Worm (Caenorhabditis elegans): ENCODE data around the gene ZK1320.2.

ZK1320.2 gene

DNA sequence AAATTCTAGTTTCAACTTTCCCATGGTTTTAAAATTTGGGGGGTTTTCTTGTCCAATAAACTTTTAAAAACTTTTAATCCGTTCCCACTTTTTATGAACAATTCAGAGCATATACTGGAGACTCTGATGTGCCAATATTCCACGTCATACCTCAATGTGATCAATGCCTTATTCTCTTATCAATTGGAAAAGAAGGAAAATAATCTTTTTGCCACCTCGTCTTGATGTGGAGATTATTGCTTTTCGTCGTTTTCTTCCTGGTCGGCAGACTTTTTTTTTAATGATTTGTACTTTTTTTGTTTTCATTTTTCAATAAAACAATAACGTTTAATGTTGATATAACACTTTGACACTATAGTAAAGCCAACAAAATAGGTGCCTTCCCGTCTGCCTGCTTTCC lies 18.7 kb upstream of the ZK1320.2 start:
- TF ChIP-seq pha-4 (tag; optimal IDR thresholded peaks at IDR 0.05) (no peak), ceh-34 (tag; optimal IDR thresholded peaks at IDR 0.05) (no peak), fkh-10 (GFP tag; optimal IDR thresholded peaks at IDR 0.05) (no peak), lim-6 (tag; optimal IDR thresholded peaks at IDR 0.05) (no peak), ref-2 (tag; optimal IDR thresholded peaks at IDR 0.05) (no peak)

DNA sequence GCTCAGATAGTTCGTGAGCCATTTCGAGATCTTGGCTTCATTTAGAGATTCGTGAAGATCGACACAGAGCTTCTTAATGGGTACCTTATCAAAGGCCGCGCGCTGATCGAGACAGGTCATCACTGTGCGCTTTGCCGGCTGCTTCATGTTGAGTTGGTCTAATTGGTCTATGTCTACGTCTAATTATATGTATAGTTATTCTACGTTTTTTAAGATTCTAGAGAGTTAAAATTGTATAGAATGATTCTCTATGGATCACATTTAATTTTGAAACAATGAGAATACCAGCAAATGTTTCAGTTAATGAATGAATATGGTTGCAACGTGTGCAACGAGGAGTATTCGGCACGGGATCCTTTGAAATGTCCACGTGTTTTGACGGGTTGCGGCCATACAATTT lies 15.9 kb upstream of the ZK1320.2 start, which contains the start of gene arc-1:
TSS of gene arc-1 (plus strand) at position 301 of the 400 bp plus-strand sequence.
- TF ChIP-seq F13H6.1 (tag; optimal IDR thresholded peaks at IDR 0.05) (no peak), ztf-16 (tag; optimal IDR thresholded peaks at IDR 0.05) (no peak), ceh-19 (GFP tag; optimal IDR thresholded peaks at IDR 0.05) (no peak), pat-9 (tag; optimal IDR thresholded peaks at IDR 0.05) (no peak), npax-4 (tag; optimal IDR thresholded peaks at IDR 0.05) (no peak), fax-1 (tag; optimal IDR thresholded peaks at IDR 0.05) (no peak), ets-4 (tag; optimal IDR thresholded peaks at IDR 0.05) (no peak), ceh-31 (tag; optimal IDR thresholded peaks at IDR 0.05) (no peak), pax-1 (tag; optimal IDR thresholded peaks at IDR 0.05) (no peak), nhr-232 (tag; optimal IDR thresholded peaks at IDR 0.05) (no peak), hlh-8 (tag; optimal IDR thresholded peaks at IDR 0.05) (no peak), dmd-4 (tag; optimal IDR thresholded peaks at IDR 0.05; ENCODE audit: borderline replicate concordance) (no peak), pha-4 (tag; optimal IDR thresholded peaks at IDR 0.05) (no peak), ceh-48 (tag; optimal IDR thresholded peaks at IDR 0.05) (no peak), ceh-14 (tag; optimal IDR thresholded peaks at IDR 0.05) (no peak), syd-9 (tag; optimal IDR thresholded peaks at IDR 0.05) (no peak)

DNA sequence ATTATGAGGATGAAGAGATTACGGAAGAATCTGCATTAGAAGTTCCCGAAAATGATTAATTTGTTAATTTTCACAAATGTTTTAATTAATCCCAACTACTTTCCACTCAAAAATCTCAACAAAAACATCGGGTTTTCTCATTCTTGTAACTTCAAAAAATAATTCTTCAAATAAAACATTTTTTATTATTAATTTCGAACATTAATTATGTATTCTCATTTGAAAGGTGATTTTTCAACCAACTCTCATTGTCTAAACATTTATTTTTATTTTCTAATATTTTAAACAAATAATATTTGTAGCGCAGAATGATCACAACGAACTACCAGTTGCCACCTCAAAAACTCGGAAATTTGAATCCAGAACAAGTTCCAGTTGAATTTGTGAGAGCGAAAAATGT lies 12.5 kb upstream of the ZK1320.2 start, which contains the start of gene ZK1320.7:
TSS of gene ZK1320.7 (plus strand) at position 301 of the 400 bp plus-strand sequence.
- no peak for TF ChIP-seq syd-9 (tag; optimal IDR thresholded peaks at IDR 0.05)
- TF ChIP-seq Y22D7AL.16 (tag; optimal IDR thresholded peaks at IDR 0.05) = no peak
- TF ChIP-seq ceh-48 (tag; optimal IDR thresholded peaks at IDR 0.05) = no peak
- TF ChIP-seq C38D4.7 (GFP tag; optimal IDR thresholded peaks at IDR 0.05) = no peak
- TF ChIP-seq pros-1 (tag; optimal IDR thresholded peaks at IDR 0.05) = no peak
- no peak for TF ChIP-seq F13H6.1 (tag; optimal IDR thresholded peaks at IDR 0.05)
- TF ChIP-seq hlh-13 (GFP tag; optimal IDR thresholded peaks at IDR 0.05) = no peak
- TF ChIP-seq ama-1 (optimal IDR thresholded peaks at IDR 0.05) = no peak

DNA sequence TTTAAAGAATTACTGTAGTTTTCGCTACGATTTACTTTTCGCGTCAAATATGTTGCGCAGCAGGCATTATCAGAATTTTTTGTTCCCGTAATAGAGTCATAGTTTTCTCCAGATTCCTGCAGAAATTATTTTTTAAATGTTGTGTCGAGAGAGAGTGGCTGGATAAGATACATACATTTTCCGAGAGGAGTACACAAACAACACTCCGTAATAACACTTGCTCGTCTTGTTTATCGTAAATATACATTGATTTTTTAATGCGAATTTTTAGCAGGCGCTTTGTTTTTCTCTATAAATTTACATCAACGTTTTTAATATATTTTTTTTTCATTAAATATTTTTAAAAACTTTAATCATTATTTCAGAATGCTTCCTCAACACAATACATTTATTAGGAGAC lies 10.2 kb upstream of the ZK1320.2 start, which contains the start of gene taf-8:
TSS of gene taf-8 (plus strand) at position 360 of the 400 bp plus-strand sequence.
- no peak for TF ChIP-seq ceh-2 (tag; optimal IDR thresholded peaks at IDR 0.05)
- peak; percentile 1 for TF ChIP-seq ceh-31 (tag; optimal IDR thresholded peaks at IDR 0.05)
- no peak for TF ChIP-seq nfya-1 (tag; optimal IDR thresholded peaks at IDR 0.05)
- TF ChIP-seq hlh-8 (tag; optimal IDR thresholded peaks at IDR 0.05) = no peak
- TF ChIP-seq ref-2 (tag; optimal IDR thresholded peaks at IDR 0.05) = no peak
- TF ChIP-seq lim-6 (tag; optimal IDR thresholded peaks at IDR 0.05) = no peak
- TF ChIP-seq C08G9.2 (tag; optimal IDR thresholded peaks at IDR 0.05) = no peak
- no peak for TF ChIP-seq pros-1 (tag; optimal IDR thresholded peaks at IDR 0.05)
- no peak for TF ChIP-seq ceh-24 (tag; optimal IDR thresholded peaks at IDR 0.05)
- TF ChIP-seq ceh-48 (tag; optimal IDR thresholded peaks at IDR 0.05) = peak; percentile 67
- TF ChIP-seq unc-3 (GFP tag; conservative IDR thresholded peaks at IDR 0.05) = no peak
- no peak for TF ChIP-seq unc-3 (tag; optimal IDR thresholded peaks at IDR 0.05)
- TF ChIP-seq unc-42 (tag; optimal IDR thresholded peaks at IDR 0.05) = peak; percentile 20
- no peak for TF ChIP-seq ceh-22 (tag; optimal IDR thresholded peaks at IDR 0.05)
- TF ChIP-seq pha-2 (tag; optimal IDR thresholded peaks at IDR 0.05) = no peak
- no peak for TF ChIP-seq pax-1 (tag; optimal IDR thresholded peaks at IDR 0.05)
- no peak for TF ChIP-seq syd-9 (tag; optimal IDR thresholded peaks at IDR 0.05)
- no peak for TF ChIP-seq rnt-1 (tag; optimal IDR thresholded peaks at IDR 0.05)
- no peak for TF ChIP-seq npax-4 (tag; optimal IDR thresholded peaks at IDR 0.05)
- TF ChIP-seq K02D7.2 (tag; optimal IDR thresholded peaks at IDR 0.05) = no peak
- peak; percentile 10 for TF ChIP-seq elt-2 (tag; optimal IDR thresholded peaks at IDR 0.05)
